Worm (Caenorhabditis elegans): ENCODE results near the gene pfd-4.

- TF ChIP-seq hmbx-1 (tag; optimal IDR thresholded peaks at IDR 0.05) (no peak), scrt-1 (GFP tag; IDR thresholded peaks at IDR 0.05) (no peak)
Measured at ce11 chrIV:11363806-11364562, 49.0 kb downstream of the pfd-4 start.

Data from whole organism, early embryonic.